In genomic region chrX:20488701-20489122, dm6 we compare ENCODE assay signal across 1 fruit fly cellular context.
TF ChIP-seq lines count a peak whose summit lies in the region.

No protein-coding gene starts in this region.

TF ChIP-seq in whole organism, embryonic, 481 proteins besides CTCF, POLR2A, EP300 and RAD21 (continued from another document and continues in another):
- TF ChIP-seq peb (GFP tag; IDR thresholded peaks at IDR 0.05; lab: Robert Waterston, UW) = no peak
- TF ChIP-seq Doc3 (GFP tag; IDR thresholded peaks at IDR 0.05; lab: Robert Waterston, UW; ENCODE audit: partially characterized antibody) = no peak
- TF ChIP-seq CG17612 (GFP tag; IDR thresholded peaks at IDR 0.05; lab: Robert Waterston, UW) = no peak
- TF ChIP-seq CG11247 (GFP tag; IDR thresholded peaks at IDR 0.05; lab: Robert Waterston, UW) = no peak
- TF ChIP-seq CG12236 (GFP tag; optimal IDR thresholded peaks at IDR 0.05; lab: Kevin White, UChicago) = no peak
- TF ChIP-seq Spps (tag; optimal IDR thresholded peaks at IDR 0.05; lab: Kevin White, UChicago) = peak; percentile 40
- peak; percentile 11 for TF ChIP-seq emc (GFP tag; optimal IDR thresholded peaks at IDR 0.05; lab: Kevin White, UChicago)
- peak; percentile 21 for TF ChIP-seq pum (GFP tag; optimal IDR thresholded peaks at IDR 0.05; lab: Kevin White, UChicago)
- peak in 1 of 2 experiments; percentile 47 for TF ChIP-seq Hr78 (GFP tag; optimal IDR thresholded peaks at IDR 0.05; lab: Kevin White, UChicago)
- 0 out of 2 replicates have a peak, but pooled peaks have one; percentile 32 for TF ChIP-seq sisA (GFP tag; IDR thresholded peaks at IDR 0.05; lab: Robert Waterston, UW)
- TF ChIP-seq CG7556 (GFP tag; optimal IDR thresholded peaks at IDR 0.05; lab: Kevin White, UChicago) = peak; percentile 82
- no peak for TF ChIP-seq B-H2 (GFP tag; optimal IDR thresholded peaks at IDR 0.05; lab: Kevin White, UChicago)
- peak; percentile 54; the same call in 1 of the 3 replicates for TF ChIP-seq so (GFP tag; IDR thresholded peaks at IDR 0.05; lab: Robert Waterston, UW)
- peak; percentile 50 for TF ChIP-seq Hsf (GFP tag; optimal IDR thresholded peaks at IDR 0.05; lab: Kevin White, UChicago)
- TF ChIP-seq jing (GFP tag; optimal IDR thresholded peaks at IDR 0.05; lab: Kevin White, UChicago) = peak; percentile 21
- TF ChIP-seq HLH54F (GFP tag; optimal IDR thresholded peaks at IDR 0.05; lab: Kevin White, UChicago) = peak; percentile 23
- TF ChIP-seq CG3838 (GFP tag; optimal IDR thresholded peaks at IDR 0.05; lab: Kevin White, UChicago) = no peak
- peak; percentile 44 for TF ChIP-seq tap (tag; optimal IDR thresholded peaks at IDR 0.05; lab: Kevin White, UChicago)
- TF ChIP-seq CG6254 (GFP tag; optimal IDR thresholded peaks at IDR 0.05; lab: Kevin White, UChicago) = peak; percentile 69
- TF ChIP-seq mirr (GFP tag; optimal IDR thresholded peaks at IDR 0.05; lab: Kevin White, UChicago) = no peak
- peak; percentile 16 for TF ChIP-seq Camta (GFP tag; optimal IDR thresholded peaks at IDR 0.05; lab: Kevin White, UChicago)
- peak; percentile 66 for TF ChIP-seq CG2712 (tag; optimal IDR thresholded peaks at IDR 0.05; lab: Kevin White, UChicago)
- TF ChIP-seq CG11504 (tag; optimal IDR thresholded peaks at IDR 0.05; lab: Kevin White, UChicago) = peak; percentile 83
- peak; percentile 12 for TF ChIP-seq jumu (GFP tag; optimal IDR thresholded peaks at IDR 0.05; lab: Kevin White, UChicago)
- peak; percentile 5 for TF ChIP-seq Sry-β (GFP tag; optimal IDR thresholded peaks at IDR 0.05; lab: Kevin White, UChicago)
- no peak for TF ChIP-seq pan (optimal IDR thresholded peaks at IDR 0.05; lab: Kevin White, UChicago)
- peak in 1 of 2 experiments; percentile 32 for TF ChIP-seq pan (GFP tag; optimal IDR thresholded peaks at IDR 0.05 in 1 of 2, IDR thresholded peaks at IDR 0.05 in 1 of 2)
- peak; percentile 30 for TF ChIP-seq caup (GFP tag; optimal IDR thresholded peaks at IDR 0.05; lab: Kevin White, UChicago; ENCODE audit: severe bottlenecking)
- TF ChIP-seq CG9727 (GFP tag; optimal IDR thresholded peaks at IDR 0.05; lab: Kevin White, UChicago) = peak; percentile 73
- peak; percentile 37 for TF ChIP-seq en (GFP tag; optimal IDR thresholded peaks at IDR 0.05; lab: Kevin White, UChicago)
- TF ChIP-seq CG4424 (GFP tag; optimal IDR thresholded peaks at IDR 0.05; lab: Kevin White, UChicago) = peak; percentile 69
- peak; percentile 49 for TF ChIP-seq Max (GFP tag; optimal IDR thresholded peaks at IDR 0.05; lab: Kevin White, UChicago)
- TF ChIP-seq CG1529 (GFP tag; optimal IDR thresholded peaks at IDR 0.05; lab: Kevin White, UChicago) = peak; percentile 61
- peak; percentile 72 for TF ChIP-seq CG8924 (tag; optimal IDR thresholded peaks at IDR 0.05; lab: Kevin White, UChicago)
- TF ChIP-seq bowl (GFP tag; IDR thresholded peaks at IDR 0.05; lab: Robert Waterston, UW) = no peak
- peak; percentile 7 for TF ChIP-seq CG17568 (GFP tag; optimal IDR thresholded peaks at IDR 0.05; lab: Kevin White, UChicago)
- no peak for TF ChIP-seq dati (GFP tag; IDR thresholded peaks at IDR 0.05; lab: Robert Waterston, UW)
- no peak for TF ChIP-seq shn (GFP tag; optimal IDR thresholded peaks at IDR 0.05; lab: Kevin White, UChicago)
- no peak for TF ChIP-seq fd102C (GFP tag; optimal IDR thresholded peaks at IDR 0.05; lab: Kevin White, UChicago)
- TF ChIP-seq CG8944 (GFP tag; optimal IDR thresholded peaks at IDR 0.05; lab: Kevin White, UChicago) = peak; percentile 17
- TF ChIP-seq CG30403 (GFP tag; optimal IDR thresholded peaks at IDR 0.05; lab: Kevin White, UChicago) = peak; percentile 71
- peak; percentile 72 for TF ChIP-seq Ssrp (tag; optimal IDR thresholded peaks at IDR 0.05; lab: Kevin White, UChicago)
- peak; percentile 70 for TF ChIP-seq CG14710 (tag; optimal IDR thresholded peaks at IDR 0.05; lab: Kevin White, UChicago)
- TF ChIP-seq CG12155 (GFP tag; optimal IDR thresholded peaks at IDR 0.05; lab: Kevin White, UChicago) = peak; percentile 16
- TF ChIP-seq corto (GFP tag; optimal IDR thresholded peaks at IDR 0.05; lab: Kevin White, UChicago) = no peak
- no peak for TF ChIP-seq CG13287 (GFP tag; IDR thresholded peaks at IDR 0.05; lab: Robert Waterston, UW; ENCODE audit: partially characterized antibody)
- peak; percentile 10; the same call in 1 of the 3 replicates for TF ChIP-seq H15 (GFP tag; IDR thresholded peaks at IDR 0.05; lab: Robert Waterston, UW)
- TF ChIP-seq CG11723 (GFP tag; optimal IDR thresholded peaks at IDR 0.05; lab: Kevin White, UChicago) = peak; percentile 61
- TF ChIP-seq exex (tag; optimal IDR thresholded peaks at IDR 0.05; lab: Kevin White, UChicago) = no peak
- TF ChIP-seq CG12391 (tag; optimal IDR thresholded peaks at IDR 0.05; lab: Kevin White, UChicago) = peak; percentile 65
- peak; percentile 81 for TF ChIP-seq CG18262 (tag; optimal IDR thresholded peaks at IDR 0.05; lab: Kevin White, UChicago)
- TF ChIP-seq ap (GFP tag; IDR thresholded peaks at IDR 0.05; lab: Robert Waterston, UW) = no peak
- TF ChIP-seq CG31388 (GFP tag; optimal IDR thresholded peaks at IDR 0.05; lab: Kevin White, UChicago) = no peak
- TF ChIP-seq klu (GFP tag; IDR thresholded peaks at IDR 0.05; lab: Robert Waterston, UW) = peak; percentile 34; the same call in 1 of the 2 replicates
- peak; percentile 26 for TF ChIP-seq CG9609 (GFP tag; optimal IDR thresholded peaks at IDR 0.05; lab: Kevin White, UChicago)
- peak; percentile 21 for TF ChIP-seq gro (GFP tag; optimal IDR thresholded peaks at IDR 0.05; lab: Kevin White, UChicago)
- peak; percentile 67 for TF ChIP-seq fd96Cb (tag; optimal IDR thresholded peaks at IDR 0.05; lab: Kevin White, UChicago)
- no peak for TF ChIP-seq Mes4 (GFP tag; optimal IDR thresholded peaks at IDR 0.05; lab: Kevin White, UChicago)
- no peak for TF ChIP-seq Ets97D (GFP tag; optimal IDR thresholded peaks at IDR 0.05; lab: Kevin White, UChicago)
- peak; percentile 50 for TF ChIP-seq CG15011 (GFP tag; optimal IDR thresholded peaks at IDR 0.05; lab: Kevin White, UChicago)
- TF ChIP-seq Lhr (GFP tag; optimal IDR thresholded peaks at IDR 0.05; lab: Kevin White, UChicago) = peak; percentile 17
- TF ChIP-seq CG9215 (GFP tag; IDR thresholded peaks at IDR 0.05; lab: Robert Waterston, UW) = peak; percentile 21; the same call in 1 of the 2 replicates
- peak; percentile 63 for TF ChIP-seq Fer1 (GFP tag; optimal IDR thresholded peaks at IDR 0.05; lab: Kevin White, UChicago)
- TF ChIP-seq Asciz (GFP tag; optimal IDR thresholded peaks at IDR 0.05; lab: Kevin White, UChicago) = peak; percentile 60
- peak; percentile 46 for TF ChIP-seq CG10274 (GFP tag; optimal IDR thresholded peaks at IDR 0.05; lab: Kevin White, UChicago)
- peak in 1 of 2 experiments; percentile 44 for TF ChIP-seq insv (GFP tag; optimal IDR thresholded peaks at IDR 0.05; lab: Kevin White, UChicago)
- peak; percentile 56 for TF ChIP-seq tin (GFP tag; optimal IDR thresholded peaks at IDR 0.05; lab: Kevin White, UChicago)
- peak; percentile 65 for TF ChIP-seq CG18619 (GFP tag; optimal IDR thresholded peaks at IDR 0.05; lab: Kevin White, UChicago)
- TF ChIP-seq croc (GFP tag; conservative IDR thresholded peaks at IDR 0.05; lab: Robert Waterston, UW) = peak; percentile 18; the same call in 1 of the 3 replicates
- peak in 1 of 3 experiments; percentile 71 for TF ChIP-seq lola (GFP tag; optimal IDR thresholded peaks at IDR 0.05; lab: Kevin White, UChicago)
- peak; percentile 54 for TF ChIP-seq CG13775 (GFP tag; optimal IDR thresholded peaks at IDR 0.05; lab: Kevin White, UChicago)
- no peak for TF ChIP-seq gcm2 (GFP tag; optimal IDR thresholded peaks at IDR 0.05; lab: Kevin White, UChicago)
- no peak for TF ChIP-seq da (GFP tag; optimal IDR thresholded peaks at IDR 0.05; lab: Kevin White, UChicago)
- peak; percentile 6 for TF ChIP-seq repo (GFP tag; optimal IDR thresholded peaks at IDR 0.05; lab: Kevin White, UChicago)
- TF ChIP-seq dpn (GFP tag; optimal IDR thresholded peaks at IDR 0.05; lab: Kevin White, UChicago) = peak; percentile 14 to 64
- peak; percentile 67 for TF ChIP-seq nerfin-1 (tag; optimal IDR thresholded peaks at IDR 0.05; lab: Kevin White, UChicago)
- TF ChIP-seq CG17328 (GFP tag; IDR thresholded peaks at IDR 0.05; lab: Robert Waterston, UW) = peak; percentile 32; the same call in 1 of the 2 replicates
- TF ChIP-seq wor (GFP tag; IDR thresholded peaks at IDR 0.05; lab: Robert Waterston, UW) = peak; percentile 23; the same call in 1 of the 2 replicates
- TF ChIP-seq ind (GFP tag; optimal IDR thresholded peaks at IDR 0.05; lab: Kevin White, UChicago) = peak; percentile 42
- TF ChIP-seq CG33557 (GFP tag; optimal IDR thresholded peaks at IDR 0.05; lab: Kevin White, UChicago) = peak; percentile 26
- 0 out of 2 replicates have a peak, but pooled peaks have one; percentile 27 for TF ChIP-seq rib (GFP tag; IDR thresholded peaks at IDR 0.05; lab: Robert Waterston, UW)
- TF ChIP-seq CG2120 (GFP tag; optimal IDR thresholded peaks at IDR 0.05; lab: Kevin White, UChicago) = peak; percentile 36
- no peak for TF ChIP-seq CG10431 (GFP tag; optimal IDR thresholded peaks at IDR 0.05; lab: Kevin White, UChicago)
- peak in 1 of 2 experiments; percentile 82 for TF ChIP-seq Eip74EF (GFP tag; optimal IDR thresholded peaks at IDR 0.05; lab: Kevin White, UChicago)
- peak; percentile 7 for TF ChIP-seq Hmx (GFP tag; optimal IDR thresholded peaks at IDR 0.05; lab: Kevin White, UChicago)
- TF ChIP-seq ewg (GFP tag; optimal IDR thresholded peaks at IDR 0.05; lab: Kevin White, UChicago) = peak; percentile 30
- peak; percentile 40; the same call in 1 of the 2 replicates for TF ChIP-seq vvl (GFP tag; IDR thresholded peaks at IDR 0.05; lab: Robert Waterston, UW)
- TF ChIP-seq Kr (GFP tag; optimal IDR thresholded peaks at IDR 0.05; lab: Kevin White, UChicago) = no peak
- peak; percentile 14; the same call in 1 of the 2 replicates for TF ChIP-seq stc (GFP tag; IDR thresholded peaks at IDR 0.05; lab: Robert Waterston, UW)
- no peak for TF ChIP-seq CG15479 (GFP tag; optimal IDR thresholded peaks at IDR 0.05; lab: Kevin White, UChicago)
- TF ChIP-seq CG13424 (tag; optimal IDR thresholded peaks at IDR 0.05; lab: Kevin White, UChicago) = peak; percentile 76
- peak; percentile 3 for TF ChIP-seq salm (tag; optimal IDR thresholded peaks at IDR 0.05; lab: Kevin White, UChicago)
- peak; percentile 26 for TF ChIP-seq Chrac-16 (GFP tag; optimal IDR thresholded peaks at IDR 0.05; lab: Kevin White, UChicago)
- peak; percentile 6 for TF ChIP-seq trh (GFP tag; optimal IDR thresholded peaks at IDR 0.05; lab: Kevin White, UChicago)
- TF ChIP-seq Abd-B (GFP tag; optimal IDR thresholded peaks at IDR 0.05; lab: Kevin White, UChicago) = peak; percentile 11
- peak; percentile 9 for TF ChIP-seq CG18764 (GFP tag; optimal IDR thresholded peaks at IDR 0.05; lab: Kevin White, UChicago)
- TF ChIP-seq PHDP (tag; optimal IDR thresholded peaks at IDR 0.05; lab: Kevin White, UChicago) = peak; percentile 57
- TF ChIP-seq schlank (tag; optimal IDR thresholded peaks at IDR 0.05; lab: Kevin White, UChicago) = no peak
- peak; percentile 51 for TF ChIP-seq CG17829 (tag; optimal IDR thresholded peaks at IDR 0.05; lab: Kevin White, UChicago)
- TF ChIP-seq nau (GFP tag; optimal IDR thresholded peaks at IDR 0.05; lab: Kevin White, UChicago) = peak; percentile 69
- no peak for TF ChIP-seq ci (GFP tag; IDR thresholded peaks at IDR 0.05; lab: Robert Waterston, UW)
- peak in 1 of 2 experiments; percentile 70 for TF ChIP-seq Hr51 (GFP tag; optimal IDR thresholded peaks at IDR 0.05; lab: Kevin White, UChicago)
- peak; percentile 20 for TF ChIP-seq CG10654 (GFP tag; optimal IDR thresholded peaks at IDR 0.05; lab: Kevin White, UChicago)
- TF ChIP-seq CG1602 (GFP tag; optimal IDR thresholded peaks at IDR 0.05; lab: Kevin White, UChicago) = peak; percentile 28
- TF ChIP-seq CG10543 (GFP tag; optimal IDR thresholded peaks at IDR 0.05; lab: Kevin White, UChicago) = peak; percentile 21
- no peak for TF ChIP-seq CG1832 (GFP tag; optimal IDR thresholded peaks at IDR 0.05; lab: Kevin White, UChicago)
- no peak for TF ChIP-seq ac (GFP tag; optimal IDR thresholded peaks at IDR 0.05; lab: Kevin White, UChicago)
- peak; percentile 48; the same call in 1 of the 3 replicates for TF ChIP-seq CG11695 (GFP tag; IDR thresholded peaks at IDR 0.05; lab: Robert Waterston, UW)
- peak; percentile 21 for TF ChIP-seq dm (GFP tag; optimal IDR thresholded peaks at IDR 0.05; lab: Kevin White, UChicago)
- TF ChIP-seq CG10979 (tag; optimal IDR thresholded peaks at IDR 0.05; lab: Kevin White, UChicago) = peak; percentile 78
- TF ChIP-seq CG7271 (tag; optimal IDR thresholded peaks at IDR 0.05; lab: Kevin White, UChicago) = no peak
- peak; percentile 44 for TF ChIP-seq slp2 (GFP tag; optimal IDR thresholded peaks at IDR 0.05; lab: Kevin White, UChicago)
- TF ChIP-seq Ptx1 (GFP tag; IDR thresholded peaks at IDR 0.05; lab: Robert Waterston, UW) = peak; percentile 51
- peak; percentile 57 for TF ChIP-seq Meics (GFP tag; optimal IDR thresholded peaks at IDR 0.05; lab: Kevin White, UChicago)
- peak; percentile 34 to 46 for TF ChIP-seq bsh (GFP tag; optimal IDR thresholded peaks at IDR 0.05; lab: Kevin White, UChicago)
- TF ChIP-seq E2f1 (GFP tag; IDR thresholded peaks at IDR 0.05; lab: Robert Waterston, UW) = no peak
- TF ChIP-seq lab (GFP tag; optimal IDR thresholded peaks at IDR 0.05; lab: Kevin White, UChicago) = peak; percentile 60
- TF ChIP-seq Deaf1 (tag; optimal IDR thresholded peaks at IDR 0.05; lab: Kevin White, UChicago) = peak; percentile 21
- no peak for TF ChIP-seq CG14965 (GFP tag; optimal IDR thresholded peaks at IDR 0.05; lab: Kevin White, UChicago; ENCODE audit: borderline replicate concordance)
- TF ChIP-seq CG12071 (GFP tag; optimal IDR thresholded peaks at IDR 0.05; lab: Kevin White, UChicago) = no peak
- TF ChIP-seq CG11560 (tag; IDR thresholded peaks at IDR 0.05; lab: Robert Waterston, UW) = no peak
- no peak for TF ChIP-seq otp (GFP tag; IDR thresholded peaks at IDR 0.05; lab: Robert Waterston, UW)
- TF ChIP-seq CG18476 (GFP tag; optimal IDR thresholded peaks at IDR 0.05; lab: Kevin White, UChicago) = peak; percentile 39
- no peak for TF ChIP-seq tx (GFP tag; optimal IDR thresholded peaks at IDR 0.05; lab: Kevin White, UChicago)
- TF ChIP-seq CG2202 (tag; optimal IDR thresholded peaks at IDR 0.05; lab: Kevin White, UChicago) = peak; percentile 33
- TF ChIP-seq twi (tag; optimal IDR thresholded peaks at IDR 0.05; lab: Kevin White, UChicago) = peak; percentile 15
- peak in 1 of 2 experiments; percentile 1 for TF ChIP-seq crp (GFP tag; optimal IDR thresholded peaks at IDR 0.05; lab: Kevin White, UChicago)
- TF ChIP-seq CG17359 (tag; optimal IDR thresholded peaks at IDR 0.05; lab: Kevin White, UChicago) = peak; percentile 53
- no peak for TF ChIP-seq sim (GFP tag; IDR thresholded peaks at IDR 0.05; lab: Robert Waterston, UW)
